Worm (Caenorhabditis elegans) whole organism, young adult: ENCODE data around the gene C27D8.1.

Experiments used
- B0261.1 ChIP-seq: sonication (generic microtip); optimal IDR thresholded peaks from 2 replicates; lab custom pipeline; 2016; ENCODE audit warnings: mild to moderate bottlenecking, missing genetic modification characterization, moderate library complexity, missing compliant biosample characterization
- B0336.3 ChIP-seq: fragments of 200-800 bp; sonication (Bioruptor generic); IDR thresholded peaks from 2 replicates; pipeline ENCODE4 v1.3.6; 2022; ENCODE audit warnings: missing genetic modification characterization, missing compliant biosample characterization
- D2030.7 ChIP-seq: fragments of 200-800 bp; sonication (Bioruptor generic); IDR thresholded peaks from 2 replicates; pipeline ENCODE4 v1.3.6; 2022; ENCODE audit warnings: missing genetic modification reagents, missing genetic modification characterization, missing compliant biosample characterization
- F37B4.10 ChIP-seq: fragments of 200-800 bp; sonication (Bioruptor generic); IDR thresholded peaks from 2 replicates; pipeline ENCODE4 v1.3.6; 2022; ENCODE audit warnings: missing genetic modification characterization, missing compliant biosample characterization
- K12H6.12 ChIP-seq: fragments of 200-800 bp; sonication (Bioruptor generic); optimal IDR thresholded peaks from 2 replicates; lab custom pipeline; 2018; ENCODE audit warnings: mild to moderate bottlenecking, missing genetic modification characterization, missing compliant biosample characterization
- Y53F4B.3 ChIP-seq: fragments of 200-800 bp; sonication (Bioruptor generic); IDR thresholded peaks from 2 replicates; pipeline ENCODE4 v1.3.6; 2022; ENCODE audit warnings: missing genetic modification reagents, missing genetic modification characterization, missing compliant biosample characterization
- Y53G8AR.9 ChIP-seq: fragments of 200-800 bp; sonication (Bioruptor generic); conservative IDR thresholded peaks from 2 replicates; pipeline ENCODE4 v1.3.6; 2022; ENCODE audit warnings: missing genetic modification reagents, missing genetic modification characterization, missing compliant biosample characterization
- Y95B8A.8 ChIP-seq: fragments of 200-800 bp; sonication (Bioruptor generic); IDR thresholded peaks from 2 replicates; pipeline ENCODE4 v1.3.6; 2022; ENCODE audit warnings: missing genetic modification reagents, missing genetic modification characterization, missing compliant biosample characterization
- ama-1 ChIP-seq, 3 experiments: fragments of 150-350 bp in 1 of 3; sonication (generic microtip) in 2 of 3; optimal IDR thresholded peaks; 2 replicates each; lab custom pipeline; 2014 to 2018; ENCODE audit warnings: missing biosample characterization in 2 of 3, missing genetic modification characterization in 2 of 3, missing genetic modification reagents in 2 of 3
- athp-1 ChIP-seq: sonication (generic microtip); optimal IDR thresholded peaks from 2 replicates; lab custom pipeline; 2017; ENCODE audit warnings: mild to moderate bottlenecking, missing genetic modification characterization, missing compliant biosample characterization
- attf-3 ChIP-seq: fragments of 200-800 bp; sonication (Bioruptor generic); conservative IDR thresholded peaks from 2 replicates; pipeline ENCODE4 v1.3.6; 2022; ENCODE audit warnings: missing genetic modification reagents, missing genetic modification characterization, missing compliant biosample characterization
- ccch-3 ChIP-seq: fragments of 200-800 bp; sonication (Bioruptor generic); optimal IDR thresholded peaks from 2 replicates; lab custom pipeline; 2018; ENCODE audit warnings: mild to moderate bottlenecking, missing genetic modification characterization, missing compliant biosample characterization
- cebp-2 ChIP-seq: fragments of 200-800 bp; sonication (Bioruptor generic); IDR thresholded peaks from 2 replicates; pipeline ENCODE4 v1.3.6; 2022; ENCODE audit warnings: missing genetic modification characterization, missing compliant biosample characterization
- ceh-40 ChIP-seq: fragments of 200-800 bp; sonication (Bioruptor generic); IDR thresholded peaks from 2 replicates; pipeline ENCODE4 v1.3.6; 2022; ENCODE audit warnings: missing genetic modification characterization, missing compliant biosample characterization
- ceh-91 ChIP-seq: fragments of 200-800 bp; sonication (Bioruptor generic); IDR thresholded peaks from 2 replicates; pipeline ENCODE4 v1.3.6; 2022; ENCODE audit warnings: missing genetic modification reagents, missing genetic modification characterization, missing compliant biosample characterization
- chd-7 ChIP-seq: sonication (generic microtip); optimal IDR thresholded peaks from 2 replicates; lab custom pipeline; 2016; ENCODE audit warnings: mild to moderate bottlenecking, missing genetic modification characterization, moderate library complexity, missing compliant biosample characterization
- dox-1 ChIP-seq: fragments of 200-800 bp; sonication (Bioruptor generic); IDR thresholded peaks from 2 replicates; pipeline ENCODE4 v1.3.6; 2022; ENCODE audit warnings: missing genetic modification reagents, missing genetic modification characterization, missing compliant biosample characterization
- fkh-3 ChIP-seq: sonication (generic microtip); optimal IDR thresholded peaks from 2 replicates; lab custom pipeline; 2016; ENCODE audit warnings: mild to moderate bottlenecking, missing genetic modification characterization, missing compliant biosample characterization
- hlh-12 ChIP-seq: sonication (generic microtip); optimal IDR thresholded peaks from 2 replicates; lab custom pipeline; 2016; ENCODE audit warnings: missing genetic modification characterization, missing compliant biosample characterization
- hsf-1 ChIP-seq: fragments of 200-800 bp; sonication (Bioruptor generic); IDR thresholded peaks from 2 replicates; pipeline ENCODE4 v1.3.6; 2022; ENCODE audit warnings: missing genetic modification reagents, missing genetic modification characterization, missing compliant biosample characterization
- lsl-1 ChIP-seq: fragments of 200-800 bp; sonication (Bioruptor generic); optimal IDR thresholded peaks from 2 replicates; lab custom pipeline; 2018; ENCODE audit warnings: mild to moderate bottlenecking, missing genetic modification characterization, moderate library complexity, missing compliant biosample characterization
- madf-10 ChIP-seq: sonication (generic microtip); optimal IDR thresholded peaks from 2 replicates; lab custom pipeline; 2016; ENCODE audit warnings: mild to moderate bottlenecking, missing genetic modification characterization, missing compliant biosample characterization
- madf-3 ChIP-seq: fragments of 200-800 bp; sonication (Bioruptor generic); IDR thresholded peaks from 2 replicates; pipeline ENCODE4 v1.3.6; 2022; ENCODE audit warnings: missing genetic modification reagents, missing genetic modification characterization, missing compliant biosample characterization
- madf-6 ChIP-seq: fragments of 200-800 bp; sonication (Bioruptor generic); IDR thresholded peaks from 2 replicates; pipeline ENCODE4 v1.3.6; 2022; ENCODE audit warnings: missing genetic modification reagents, missing genetic modification characterization, missing compliant biosample characterization
- mel-28 ChIP-seq: sonication (generic microtip); optimal IDR thresholded peaks from 2 replicates; lab custom pipeline; 2016; ENCODE audit warnings: borderline replicate concordance, mild to moderate bottlenecking, missing genetic modification characterization, missing compliant biosample characterization
- nfya-2 ChIP-seq: fragments of 200-800 bp; sonication (Bioruptor generic); IDR thresholded peaks from 2 replicates; pipeline ENCODE4 v1.3.6; 2022; ENCODE audit warnings: missing genetic modification reagents, missing genetic modification characterization, missing compliant biosample characterization
- nfyb-1 ChIP-seq: fragments of 200-800 bp; sonication (Bioruptor generic); IDR thresholded peaks from 2 replicates; pipeline ENCODE4 v1.3.6; 2022; ENCODE audit warnings: missing genetic modification reagents, missing genetic modification characterization, missing compliant biosample characterization
- nhr-27 ChIP-seq: fragments of 200-800 bp; sonication (Bioruptor generic); optimal IDR thresholded peaks from 2 replicates; lab custom pipeline; 2018; ENCODE audit warnings: mild to moderate bottlenecking, missing genetic modification characterization, moderate library complexity, missing compliant biosample characterization
- nhr-80 ChIP-seq: sonication (generic microtip); optimal IDR thresholded peaks from 2 replicates; lab custom pipeline; 2016; ENCODE audit warnings: missing genetic modification characterization, missing compliant biosample characterization
- pbrm-1 ChIP-seq: fragments of 200-800 bp; sonication (Bioruptor generic); IDR thresholded peaks from 2 replicates; pipeline ENCODE4 v1.3.6; 2022; ENCODE audit warnings: missing genetic modification reagents, missing genetic modification characterization, missing compliant biosample characterization
- rpc-1 ChIP-seq, 2 experiments: fragments of 150-350 bp in 1 of 2; sonication (generic microtip) in 1 of 2; optimal IDR thresholded peaks; 2 replicates each; lab custom pipeline; 2014 to 2018; ENCODE audit warnings: missing biosample characterization in 1 of 2, missing genetic modification characterization in 1 of 2, missing genetic modification reagents in 1 of 2, missing genotype in 1 of 2
- snpc-1.1 ChIP-seq: sonication (generic microtip); optimal IDR thresholded peaks from 2 replicates; lab custom pipeline; 2017; ENCODE audit warnings: missing genetic modification characterization, mild to moderate bottlenecking, missing compliant biosample characterization, antibody characterized with exemption, moderate library complexity, missing genotype, missing genetic modification reagents; ENCODE audit not compliant: insufficient read depth
- snpc-4 ChIP-seq, 5 experiments: fragments of 150-350 bp in 1 of 5; sonication (generic microtip) in 4 of 5; optimal IDR thresholded peaks; 2 replicates each; lab custom pipeline; 2014 to 2018; ENCODE audit warnings: missing genetic modification characterization in 5 of 5, missing biosample characterization in 3 of 5, antibody characterized with exemption in 2 of 5, mild to moderate bottlenecking in 2 of 5, missing compliant biosample characterization in 2 of 5, missing genotype in 2 of 5, moderate library complexity in 2 of 5, missing genetic modification reagents in 1 of 5
- tbp1 ChIP-seq: fragments of 200-800 bp; sonication (Bioruptor generic); optimal IDR thresholded peaks from 2 replicates; lab custom pipeline; 2018; ENCODE audit warnings: mild to moderate bottlenecking, missing genetic modification characterization, missing compliant biosample characterization
- xnd-1 ChIP-seq: sonication (generic microtip); optimal IDR thresholded peaks from 2 replicates; lab custom pipeline; 2016; ENCODE audit warnings: missing genotype, missing genetic modification reagents, missing genetic modification characterization, missing compliant biosample characterization
- ztf-18 ChIP-seq: sonication (generic microtip); optimal IDR thresholded peaks from 2 replicates; lab custom pipeline; 2016; ENCODE audit warnings: missing genotype, mild to moderate bottlenecking, missing genetic modification characterization, missing compliant biosample characterization
- ztf-25 ChIP-seq: fragments of 200-800 bp; sonication (Bioruptor generic); IDR thresholded peaks from 2 replicates; pipeline ENCODE4 v1.3.6; 2022; ENCODE audit warnings: missing genetic modification reagents, missing genetic modification characterization, missing compliant biosample characterization
- ztf-6 ChIP-seq: fragments of 200-800 bp; sonication (Bioruptor generic); IDR thresholded peaks from 2 replicates; pipeline ENCODE4 v1.3.6; 2022; ENCODE audit warnings: missing genetic modification reagents, missing genetic modification characterization, missing compliant biosample characterization

C27D8.1 gene

DNA sequence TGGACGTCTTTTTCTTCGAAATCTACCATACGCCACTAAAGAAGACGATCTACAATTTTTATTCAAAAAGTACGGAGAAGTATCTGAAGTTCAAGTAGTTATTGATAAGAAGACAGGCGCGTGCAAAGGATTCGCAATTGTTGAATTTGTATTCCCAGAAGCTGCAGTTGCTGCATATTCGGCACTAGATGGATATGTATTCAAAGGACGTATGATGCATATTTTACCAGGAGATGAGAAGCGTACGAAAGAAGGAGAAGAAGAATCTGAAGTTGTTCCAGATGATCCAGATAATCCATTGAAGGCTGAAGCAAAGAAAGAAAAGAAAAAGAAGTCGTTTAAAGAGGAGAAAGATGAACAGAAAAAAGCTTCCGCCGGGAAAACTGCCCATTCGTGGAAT is 8.3 kb downstream of the C27D8.1 start:
- TF ChIP-seq K12H6.12 (tag; lab: Kevin White, UChicago) (no peak), ccch-3 (GFP tag; lab: Kevin White, UChicago) (no peak), lsl-1 (no peak), madf-3 (no peak), xnd-1 (tag; lab: Kevin White, UChicago) (no peak), snpc-4 (GFP tag; optimal IDR thresholded peaks at IDR 0.05; lab: Kevin White, UChicago) (no peak), snpc-4 (tag; optimal IDR thresholded peaks at IDR 0.05; lab: Kevin White, UChicago) (no peak), nhr-27 (tag; lab: Kevin White, UChicago) (no peak), ceh-91 (no peak), B0336.3 (GFP tag; lab: Robert Waterston, UW) (no peak), dox-1 (no peak), Y53F4B.3 (GFP tag; lab: Robert Waterston, UW) (no peak), F37B4.10 (GFP tag; lab: Robert Waterston, UW) (no peak), nhr-80 (tag; lab: Kevin White, UChicago) (no peak), Y95B8A.8 (GFP tag; lab: Robert Waterston, UW) (no peak)

- TF ChIP-seq lsl-1 (no peak), ztf-18 (tag; lab: Kevin White, UChicago) (no peak), madf-10 (tag; lab: Kevin White, UChicago) (no peak), nhr-80 (tag; lab: Kevin White, UChicago) (peak; percentile 21), fkh-3 (tag; lab: Kevin White, UChicago) (no peak), B0261.1 (tag; lab: Kevin White, UChicago) (no peak), ceh-40 (no peak), athp-1 (tag; lab: Kevin White, UChicago) (no peak)
- TF ChIP-seq, all 124 proteins: peak for 1
Measured at ce11 chrIV:12728162-12728561, 10.5 kb downstream of the C27D8.1 start.

DNA sequence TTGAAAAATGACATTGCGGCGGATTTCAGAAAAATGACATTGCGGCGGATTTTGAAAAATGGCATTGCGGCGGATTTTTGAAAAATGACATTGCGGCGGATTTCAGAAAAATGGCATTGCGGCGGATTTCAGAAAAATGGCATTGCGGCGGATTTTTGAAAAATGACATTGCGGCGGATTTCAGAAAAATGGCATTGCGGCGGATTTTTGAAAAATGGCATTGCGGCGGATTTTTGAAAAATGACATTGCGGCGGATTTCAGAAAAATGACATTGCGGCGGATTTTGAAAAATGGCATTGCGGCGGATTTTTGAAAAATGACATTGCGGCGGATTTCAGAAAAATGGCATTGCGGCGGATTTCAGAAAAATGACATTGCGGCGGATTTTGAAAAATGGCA is 13.0 kb downstream of the C27D8.1 start:
- TF ChIP-seq nfyb-1 (GFP tag; lab: Robert Waterston, UW) (0 out of 2 replicates have a peak, but pooled peaks have one; percentile 58), madf-6 (GFP tag; lab: Robert Waterston, UW) (0 out of 2 replicates have a peak, but pooled peaks have one; percentile 3), Y95B8A.8 (GFP tag; lab: Robert Waterston, UW) (peak; percentile 50; the same call in 1 of the 2 replicates), ztf-6 (peak; percentile 57; the same call in 1 of the 2 replicates)
- TF ChIP-seq, all 124 proteins: peak for 4; not testable (repeated sequence) for 120

DNA sequence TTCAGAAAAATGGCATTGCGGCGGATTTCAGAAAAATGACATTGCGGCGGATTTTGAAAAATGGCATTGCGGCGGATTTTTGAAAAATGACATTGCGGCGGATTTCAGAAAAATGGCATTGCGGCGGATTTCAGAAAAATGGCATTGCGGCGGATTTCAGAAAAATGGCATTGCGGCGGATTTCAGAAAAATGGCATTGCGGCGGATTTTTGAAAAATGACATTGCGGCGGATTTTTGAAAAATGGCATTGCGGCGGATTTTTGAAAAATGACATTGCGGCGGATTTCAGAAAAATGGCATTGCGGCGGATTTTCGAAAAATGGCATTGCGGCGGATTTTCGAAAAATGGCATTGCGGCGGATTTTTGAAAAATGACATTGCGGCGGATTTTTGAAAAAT is 13.9 kb downstream of the C27D8.1 start:
- 0 out of 2 replicates have a peak, but pooled peaks have one; percentile 53 for TF ChIP-seq ztf-25 (GFP tag; lab: Robert Waterston, UW)
- TF ChIP-seq Y53G8AR.9, result 0 out of 2 replicates have a peak, but pooled peaks have one; percentile 36
- 0 out of 2 replicates have a peak, but pooled peaks have one; percentile 63 for TF ChIP-seq F37B4.10 (GFP tag; lab: Robert Waterston, UW)
- peak; percentile 4; the same call in 1 of the 2 replicates for TF ChIP-seq nfya-2 (GFP tag; lab: Robert Waterston, UW)
- 0 out of 2 replicates have a peak, but pooled peaks have one; percentile 25 for TF ChIP-seq cebp-2 (GFP tag; lab: Robert Waterston, UW)
- TF ChIP-seq, all 124 proteins: peak for 5; not testable (repeated sequence) for 119

DNA sequence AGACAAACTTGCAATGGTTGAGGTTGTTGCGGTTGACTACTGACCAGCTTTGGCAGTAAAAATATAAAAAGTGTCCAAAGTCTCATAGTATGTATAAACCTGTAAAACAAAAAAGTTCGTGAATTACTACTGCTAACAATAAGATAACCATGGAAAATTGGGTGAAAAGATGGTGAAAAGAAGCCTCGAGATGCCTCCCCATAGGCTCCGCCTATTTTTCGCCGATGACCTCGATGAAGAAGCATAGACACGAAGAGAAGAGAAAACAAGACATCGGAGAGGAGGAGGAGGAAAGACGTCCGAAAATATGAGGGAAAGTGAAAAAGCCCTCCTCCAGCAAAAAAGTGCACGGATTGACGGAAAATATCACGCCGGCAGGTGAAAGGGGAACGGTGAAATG is 23.8 kb downstream of the C27D8.1 start, which contains the start of gene T23F6.5:
T23F6.5 (minus strand) TSS at position 101 of the 400 bp plus-strand sequence.
- TF ChIP-seq ama-1 (optimal IDR thresholded peaks at IDR 0.05; lab: Kevin White, UChicago) (no peak), ama-1 (GFP tag; optimal IDR thresholded peaks at IDR 0.05; lab: Kevin White, UChicago) (no peak), mel-28 (tag; lab: Kevin White, UChicago) (no peak), chd-7 (no peak), xnd-1 (tag; lab: Kevin White, UChicago) (no peak), hsf-1 (no peak), pbrm-1 (GFP tag; lab: Robert Waterston, UW) (no peak), snpc-1.1 (no peak), tbp1 (GFP tag; lab: Kevin White, UChicago) (no peak), attf-3 (GFP tag; lab: Robert Waterston, UW) (no peak), D2030.7 (GFP tag; lab: Robert Waterston, UW) (no peak), rpc-1 (optimal IDR thresholded peaks at IDR 0.05; lab: Kevin White, UChicago) (no peak), rpc-1 (tag; optimal IDR thresholded peaks at IDR 0.05; lab: Kevin White, UChicago) (no peak), ztf-6 (no peak), hlh-12 (tag; lab: Kevin White, UChicago) (no peak), madf-10 (tag; lab: Kevin White, UChicago) (no peak)
